Fruit fly (Drosophila melanogaster): ENCODE measurements around the gene CG33494.

The CG33494 gene

DNA sequence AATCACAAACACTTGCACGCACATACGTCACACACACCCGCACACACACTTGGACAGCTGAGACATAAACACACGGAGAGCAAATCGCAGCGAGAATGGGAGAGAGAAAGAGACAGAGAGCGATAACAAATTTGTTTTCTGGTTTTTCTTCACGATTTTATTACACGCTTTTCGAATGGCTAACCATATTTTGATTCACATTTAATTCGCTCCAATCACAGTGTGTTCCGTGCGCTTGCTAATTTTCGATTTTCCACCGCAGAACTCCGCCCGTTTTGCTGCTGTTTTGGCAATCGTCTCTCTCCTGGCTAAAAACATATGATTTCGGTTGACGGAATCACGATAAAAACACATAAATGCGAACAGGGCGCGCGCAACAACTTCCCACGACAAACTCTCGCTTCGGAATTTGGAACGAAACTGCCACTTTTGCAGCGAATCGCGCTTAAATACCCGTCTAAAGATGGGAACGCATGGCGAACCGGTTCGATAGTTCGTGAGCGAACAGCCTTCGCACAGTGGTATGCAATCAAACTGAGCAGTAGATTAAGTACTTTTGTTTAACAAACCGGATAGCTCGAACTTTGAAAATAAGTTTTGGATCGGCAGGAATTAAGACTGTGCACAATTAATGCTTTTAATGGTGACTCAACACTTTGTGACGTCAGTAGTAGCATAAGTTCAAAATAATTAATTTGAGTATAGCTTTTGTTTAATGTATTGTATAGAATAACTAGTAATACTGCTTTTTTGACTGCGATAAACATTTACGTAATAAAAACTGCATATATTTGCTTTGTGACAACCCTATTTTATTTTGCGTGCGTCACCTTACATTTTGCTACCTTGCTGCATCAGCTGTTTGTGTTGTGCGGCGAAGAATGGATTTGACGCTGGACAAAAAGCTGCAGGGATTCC, 22.1 kb downstream of the CG33494 start, which contains the start of the genes Fur1 and Vps33B (continued):
- TF ChIP-seq wek (GFP tag; optimal IDR thresholded peaks at IDR 0.05) (peak; percentile 82), CG5245 (GFP tag; optimal IDR thresholded peaks at IDR 0.05) (peak; percentile 95), crc (GFP tag; optimal IDR thresholded peaks at IDR 0.05) (peak; percentile 96), CG14050 (GFP tag; IDR thresholded peaks at IDR 0.05) (peak; percentile 91), z (GFP tag; IDR thresholded peaks at IDR 0.05) (peak; percentile 42; the same call in 1 of the 3 replicates), Hr39 (optimal IDR thresholded peaks at IDR 0.05) (no peak), seq (GFP tag; IDR thresholded peaks at IDR 0.05) (peak; percentile 93), hbn (GFP tag; IDR thresholded peaks at IDR 0.05; ENCODE audit: partially characterized antibody) (peak; percentile 68), ato (GFP tag; IDR thresholded peaks at IDR 0.05; ENCODE audit: partially characterized antibody) (peak; percentile 68), Chrac-16 (GFP tag; optimal IDR thresholded peaks at IDR 0.05) (peak; percentile 98), kni (GFP tag; optimal IDR thresholded peaks at IDR 0.05) (peak; percentile 92), sr (GFP tag; IDR thresholded peaks at IDR 0.05) (peak; percentile 31; the same call in 1 of the 3 replicates), CG6854 (GFP tag; optimal IDR thresholded peaks at IDR 0.05) (peak; percentile 94), D19B (GFP tag; optimal IDR thresholded peaks at IDR 0.05) (peak; percentile 89), tio (GFP tag; optimal IDR thresholded peaks at IDR 0.05) (peak; percentile 99), CG12391 (tag; optimal IDR thresholded peaks at IDR 0.05) (peak; percentile 98), otp (GFP tag; IDR thresholded peaks at IDR 0.05) (peak; percentile 88), CG5180 (GFP tag; optimal IDR thresholded peaks at IDR 0.05) (peak; percentile 83), H2.0 (GFP tag; IDR thresholded peaks at IDR 0.05) (peak; percentile 94), Dek (tag; optimal IDR thresholded peaks at IDR 0.05) (peak; percentile 95), CG10431 (GFP tag; optimal IDR thresholded peaks at IDR 0.05) (peak; percentile 86), Pdp1 (GFP tag; optimal IDR thresholded peaks at IDR 0.05) (peak; percentile 98 to 99), NC2β (GFP tag; optimal IDR thresholded peaks at IDR 0.05) (peak; percentile 97), Myb (GFP tag; optimal IDR thresholded peaks at IDR 0.05) (peak; percentile 91), peb (GFP tag; IDR thresholded peaks at IDR 0.05) (peak; percentile 88), CG13775 (GFP tag; optimal IDR thresholded peaks at IDR 0.05) (peak; percentile 99), CG17912 (GFP tag; optimal IDR thresholded peaks at IDR 0.05) (peak; percentile 83), CG10462 (GFP tag; optimal IDR thresholded peaks at IDR 0.05) (peak; percentile 97), dmrt11E (tag; optimal IDR thresholded peaks at IDR 0.05) (peak; percentile 96), CG30020 (tag; optimal IDR thresholded peaks at IDR 0.05) (peak; percentile 88), E2f2 (GFP tag; IDR thresholded peaks at IDR 0.05) (peak; percentile 81), Rfx (GFP tag; IDR thresholded peaks at IDR 0.05) (peak; percentile 95), CG6254 (GFP tag; optimal IDR thresholded peaks at IDR 0.05) (peak; percentile 93), CG4424 (GFP tag; optimal IDR thresholded peaks at IDR 0.05) (peak; percentile 99), mirr (GFP tag; optimal IDR thresholded peaks at IDR 0.05) (peak; percentile 94), jumu (GFP tag; optimal IDR thresholded peaks at IDR 0.05) (peak; percentile 99), ken (GFP tag; IDR thresholded peaks at IDR 0.05) (peak; percentile 90; the same call in 2 of the 3 replicates), sqz (GFP tag; optimal IDR thresholded peaks at IDR 0.05) (peak; percentile 93), Ravus (GFP tag; IDR thresholded peaks at IDR 0.05) (peak; percentile 80), CG3163 (GFP tag; optimal IDR thresholded peaks at IDR 0.05) (peak; percentile 90), Doc2 (GFP tag; IDR thresholded peaks at IDR 0.05) (no peak), salm (tag; optimal IDR thresholded peaks at IDR 0.05) (peak; percentile 93), ci (GFP tag; IDR thresholded peaks at IDR 0.05) (peak; percentile 95), bbx (GFP tag; IDR thresholded peaks at IDR 0.05; ENCODE audit: partially characterized antibody) (peak; percentile 90), Atf-2 (GFP tag; optimal IDR thresholded peaks at IDR 0.05) (peak; percentile 99), NC2α (GFP tag; optimal IDR thresholded peaks at IDR 0.05) (peak; percentile 98), Sox102F (GFP tag; optimal IDR thresholded peaks at IDR 0.05) (peak; percentile 97), Hand (GFP tag; optimal IDR thresholded peaks at IDR 0.05) (peak; percentile 87), gce (GFP tag; IDR thresholded peaks at IDR 0.05) (peak; percentile 87)
